Worm (Caenorhabditis elegans) whole organism, L1 larva: ENCODE measurements around the gene T21B10.4.

ENCODE experiments used
- C04F5.9 ChIP-seq: sonication (generic microtip); optimal IDR thresholded peaks from 2 replicates; lab custom pipeline; 2016; ENCODE audit warnings: missing genetic modification characterization, missing compliant biosample characterization
- alr-1 ChIP-seq: fragments of 200-800 bp; sonication (Bioruptor generic); optimal IDR thresholded peaks from 2 replicates; lab custom pipeline; 2018; ENCODE audit warnings: borderline replicate concordance, mild to moderate bottlenecking, missing genetic modification characterization, missing compliant biosample characterization
- blmp-1 ChIP-seq: fragments of 150-350 bp; optimal IDR thresholded peaks from 2 replicates; lab custom pipeline; 2014; ENCODE audit warnings: missing biosample characterization, missing genetic modification characterization
- ceh-63 ChIP-seq: fragments of 200-800 bp; sonication (Bioruptor generic); optimal IDR thresholded peaks from 2 replicates; lab custom pipeline; 2018; ENCODE audit warnings: mild to moderate bottlenecking, missing genetic modification characterization, missing compliant biosample characterization
- ceh-88 ChIP-seq: fragments of 200-800 bp; sonication (Bioruptor generic); IDR thresholded peaks from 2 replicates; pipeline ENCODE4 v1.3.6; 2022; ENCODE audit warnings: missing genetic modification characterization, missing compliant biosample characterization
- ces-1 ChIP-seq: fragments of 150-350 bp; optimal IDR thresholded peaks from 2 replicates; lab custom pipeline; 2014; ENCODE audit warnings: missing biosample characterization, missing genetic modification reagents, missing genetic modification characterization
- dpl-1 ChIP-seq, 3 experiments: fragments of 150-350 bp in 2 of 3; sonication (generic microtip) in 1 of 3; optimal IDR thresholded peaks; 2 replicates each; lab custom pipeline; 2014 to 2017; ENCODE audit warnings: missing biosample characterization in 3 of 3, missing genetic modification characterization in 3 of 3, missing genetic modification reagents in 3 of 3
- dsc-1 ChIP-seq: sonication (generic microtip); optimal IDR thresholded peaks from 2 replicates; lab custom pipeline; 2016; ENCODE audit warnings: mild to moderate bottlenecking, missing genetic modification characterization, missing compliant biosample characterization
- efl-1 ChIP-seq, 4 experiments: fragments of 150-350 bp; optimal IDR thresholded peaks in 3 of 4; peaks in 1 of 4; 1 replicate in 1 of 4; 2 replicates in 3 of 4; lab custom pipeline; 2014; ENCODE audit warnings: missing biosample characterization in 2 of 4, missing genetic modification characterization in 2 of 4, missing genetic modification reagents in 2 of 4
- elt-2 ChIP-seq: sonication (generic microtip); optimal IDR thresholded peaks from 2 replicates; lab custom pipeline; 2016; ENCODE audit warnings: missing genetic modification characterization, mild to moderate bottlenecking, inconsistent platforms, missing compliant biosample characterization, missing genetic modification reagents
- fkh-4 ChIP-seq: sonication (generic microtip); optimal IDR thresholded peaks from 2 replicates; lab custom pipeline; 2016; ENCODE audit warnings: missing compliant biosample characterization, missing genetic modification characterization, borderline replicate concordance
- fkh-8 ChIP-seq: sonication (generic microtip); optimal IDR thresholded peaks from 2 replicates; lab custom pipeline; 2016; ENCODE audit warnings: mild to moderate bottlenecking, missing genetic modification characterization, missing compliant biosample characterization
- fos-1 ChIP-seq: fragments of 150-350 bp; optimal IDR thresholded peaks from 2 replicates; lab custom pipeline; 2014; ENCODE audit warnings: missing biosample characterization, missing genetic modification characterization
- grh-1 ChIP-seq: fragments of 200-800 bp; sonication (Bioruptor generic); IDR thresholded peaks from 2 replicates; pipeline ENCODE4 v1.3.6; 2022; ENCODE audit warnings: missing genetic modification reagents, missing genetic modification characterization, missing compliant biosample characterization
- hlh-17 ChIP-seq: fragments of 200-800 bp; sonication (Bioruptor generic); optimal IDR thresholded peaks from 2 replicates; lab custom pipeline; 2018; ENCODE audit warnings: missing genetic modification characterization, mild to moderate bottlenecking, missing compliant biosample characterization, moderate library complexity, borderline replicate concordance
- irx-1 ChIP-seq: sonication (generic microtip); optimal IDR thresholded peaks from 2 replicates; lab custom pipeline; 2016; ENCODE audit warnings: missing genetic modification characterization, missing compliant biosample characterization
- lin-13 ChIP-seq: fragments of 150-350 bp; optimal IDR thresholded peaks from 2 replicates; lab custom pipeline; 2014; ENCODE audit warnings: missing biosample characterization, missing genetic modification reagents, missing genetic modification characterization
- lin-15B ChIP-seq: fragments of 150-350 bp; sonication (generic microtip); optimal IDR thresholded peaks from 3 replicates; lab custom pipeline; 2014; ENCODE audit warnings: missing biosample characterization, missing genetic modification characterization
- lin-35 ChIP-seq, 2 experiments: fragments of 150-350 bp; optimal IDR thresholded peaks; 2 replicates each; lab custom pipeline; 2014; ENCODE audit warnings: missing biosample characterization in 2 of 2, missing genetic modification characterization in 2 of 2, missing genetic modification reagents in 2 of 2
- lin-39 ChIP-seq: fragments of 150-350 bp; optimal IDR thresholded peaks from 2 replicates; lab custom pipeline; 2014; ENCODE audit warnings: missing biosample characterization, missing genetic modification reagents, missing genetic modification characterization
- lir-3 ChIP-seq: sonication (generic microtip); optimal IDR thresholded peaks from 2 replicates; lab custom pipeline; 2016; ENCODE audit warnings: mild to moderate bottlenecking, missing genetic modification characterization, moderate library complexity, missing compliant biosample characterization; ENCODE audit not compliant: poor library complexity
- lsy-2 ChIP-seq, 2 experiments: fragments of 150-350 bp; optimal IDR thresholded peaks; 2 replicates each; lab custom pipeline; 2014; ENCODE audit warnings: missing biosample characterization in 2 of 2, missing genetic modification characterization in 2 of 2
- mdl-1 ChIP-seq, 2 experiments: fragments of 150-350 bp; optimal IDR thresholded peaks; 2 replicates each; lab custom pipeline; 2014 to 2017; ENCODE audit warnings: missing biosample characterization in 2 of 2, missing genetic modification characterization in 2 of 2, inconsistent platforms in 1 of 2
- mep-1 ChIP-seq: fragments of 150-350 bp; optimal IDR thresholded peaks from 2 replicates; lab custom pipeline; 2014; ENCODE audit warnings: missing biosample characterization, missing genetic modification characterization
- nhr-20 ChIP-seq: sonication (generic microtip); optimal IDR thresholded peaks from 2 replicates; lab custom pipeline; 2016; ENCODE audit warnings: mild to moderate bottlenecking, missing genetic modification characterization, missing compliant biosample characterization
- nhr-237 ChIP-seq: fragments of 150-350 bp; optimal IDR thresholded peaks from 2 replicates; lab custom pipeline; 2014; ENCODE audit warnings: missing biosample characterization, missing genetic modification characterization
- nhr-28 ChIP-seq: fragments of 150-350 bp; optimal IDR thresholded peaks from 2 replicates; lab custom pipeline; 2014; ENCODE audit warnings: missing biosample characterization, missing genetic modification characterization
- nhr-71 ChIP-seq: sonication (generic microtip); optimal IDR thresholded peaks from 2 replicates; lab custom pipeline; 2016; ENCODE audit warnings: mild to moderate bottlenecking, missing genetic modification characterization, moderate library complexity, missing compliant biosample characterization
- nhr-90 ChIP-seq: sonication (generic microtip); optimal IDR thresholded peaks from 2 replicates; lab custom pipeline; 2016; ENCODE audit warnings: mild to moderate bottlenecking, missing genetic modification characterization, missing compliant biosample characterization; ENCODE audit not compliant: poor library complexity
- pag-3 ChIP-seq: sonication (generic microtip); optimal IDR thresholded peaks from 2 replicates; lab custom pipeline; 2017; ENCODE audit warnings: missing genetic modification characterization, mild to moderate bottlenecking, missing compliant biosample characterization, antibody characterized with exemption, borderline replicate concordance; ENCODE audit not compliant: insufficient read depth
- rnt-1 ChIP-seq: sonication (generic microtip); optimal IDR thresholded peaks from 2 replicates; lab custom pipeline; 2016; ENCODE audit warnings: mild to moderate bottlenecking, missing genetic modification characterization, moderate library complexity, missing compliant biosample characterization
- skn-1 ChIP-seq: fragments of 150-350 bp; optimal IDR thresholded peaks from 2 replicates; lab custom pipeline; 2014; ENCODE audit warnings: missing biosample characterization, missing genetic modification characterization
- snpc-4 ChIP-seq: fragments of 150-350 bp; optimal IDR thresholded peaks from 2 replicates; lab custom pipeline; 2014; ENCODE audit warnings: missing biosample characterization, missing genetic modification characterization
- snu-23 ChIP-seq: sonication (generic microtip); optimal IDR thresholded peaks from 2 replicates; lab custom pipeline; 2016; ENCODE audit warnings: missing genetic modification characterization, missing compliant biosample characterization
- sox-4 ChIP-seq: sonication (generic microtip); optimal IDR thresholded peaks from 2 replicates; lab custom pipeline; 2016; ENCODE audit warnings: missing genetic modification characterization, missing compliant biosample characterization
- sup-37 ChIP-seq: fragments of 200-800 bp; sonication (Bioruptor generic); optimal IDR thresholded peaks from 2 replicates; lab custom pipeline; 2018; ENCODE audit warnings: mild to moderate bottlenecking, missing genetic modification characterization, missing compliant biosample characterization
- swsn-7 ChIP-seq: sonication (generic microtip); optimal IDR thresholded peaks from 2 replicates; lab custom pipeline; 2016; ENCODE audit warnings: missing genetic modification characterization, missing compliant biosample characterization
- tlp-1 ChIP-seq: fragments of 150-350 bp; optimal IDR thresholded peaks from 2 replicates; lab custom pipeline; 2014; ENCODE audit warnings: missing biosample characterization, missing genetic modification characterization
- unc-30 ChIP-seq: sonication (generic microtip); optimal IDR thresholded peaks from 2 replicates; lab custom pipeline; 2017; ENCODE audit warnings: missing biosample characterization, missing genetic modification characterization
- vab-15 ChIP-seq: sonication (generic microtip); optimal IDR thresholded peaks from 2 replicates; lab custom pipeline; 2017; ENCODE audit warnings: missing genotype, mild to moderate bottlenecking, missing genetic modification characterization, missing compliant biosample characterization

The T21B10.4 gene

DNA sequence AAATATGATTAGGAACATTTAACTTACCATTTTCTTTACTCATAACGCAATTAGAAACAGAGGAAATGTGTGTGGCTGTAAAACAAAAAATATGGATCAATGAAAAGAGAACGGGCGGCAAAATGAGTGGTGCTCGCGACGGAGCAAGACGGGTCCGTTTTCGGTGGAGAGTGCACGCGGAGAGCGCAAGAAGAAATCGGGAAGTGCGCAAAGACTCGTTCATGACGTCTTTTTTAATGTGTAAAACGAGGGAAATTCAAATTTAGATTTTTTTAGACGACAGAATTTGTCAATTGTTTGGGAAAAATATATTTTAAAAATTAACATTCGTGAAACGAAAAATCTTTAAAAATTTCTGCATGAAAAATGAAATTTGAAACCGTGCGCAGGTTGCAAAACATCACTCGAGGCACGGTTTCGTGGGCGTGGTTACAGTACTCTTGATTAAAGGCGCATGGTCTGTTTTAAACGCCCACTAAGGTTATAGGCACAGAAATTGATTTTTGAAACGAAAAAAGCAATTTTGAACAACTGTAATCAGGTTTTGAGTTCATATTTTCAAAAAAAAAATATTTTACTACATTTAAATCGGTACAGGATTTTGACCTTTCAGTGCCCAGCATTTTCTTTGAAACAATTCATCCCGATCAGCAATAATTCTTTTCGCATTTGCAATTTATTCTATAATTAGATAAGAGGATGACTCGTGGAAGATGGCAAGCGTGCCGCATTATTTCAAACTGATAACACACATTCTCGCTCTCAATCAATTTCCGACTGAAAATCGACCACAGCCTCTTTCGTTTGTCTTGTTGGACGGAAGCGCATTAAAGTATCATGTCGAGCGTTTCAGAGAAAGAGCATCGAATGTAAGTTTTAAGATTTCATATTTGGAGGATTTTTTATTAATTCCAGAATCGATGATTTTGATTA lies 28.8 kb downstream of the T21B10.4 start, which contains the start of the genes szy-20 and C18E9.5 (continued):
- peak; percentile 78 for TF ChIP-seq snpc-4
- no peak for TF ChIP-seq pag-3
- TF ChIP-seq ces-1 (GFP tag; lab: Kevin White, UChicago), result no peak
- TF ChIP-seq lin-15B, result peak; percentile 72
- TF ChIP-seq tlp-1 (tag; lab: Kevin White, UChicago), result no peak
- peak in 1 of 2 experiments; percentile 65 for TF ChIP-seq mdl-1 (tag; optimal IDR thresholded peaks at IDR 0.05; lab: Kevin White, UChicago)
- TF ChIP-seq fkh-4 (tag; lab: Kevin White, UChicago), result peak; percentile 60
- no peak for TF ChIP-seq hlh-17 (GFP tag; lab: Kevin White, UChicago)
- peak; percentile 80 for TF ChIP-seq fkh-8 (tag; lab: Kevin White, UChicago)
- peak; percentile 16 for TF ChIP-seq nhr-237
- peak; percentile 63 for TF ChIP-seq grh-1 (GFP tag; lab: Robert Waterston, UW)
- TF ChIP-seq rnt-1, result peak; percentile 91
- TF ChIP-seq sox-4 (tag; lab: Kevin White, UChicago), result peak; percentile 22
- no peak for TF ChIP-seq unc-30 (tag; lab: Kevin White, UChicago)
- TF ChIP-seq ceh-63 (GFP tag; lab: Kevin White, UChicago), result no peak
- TF ChIP-seq sup-37 (GFP tag; lab: Kevin White, UChicago), result peak; percentile 62
- TF ChIP-seq nhr-28 (tag; lab: Kevin White, UChicago), result no peak
- TF ChIP-seq nhr-71 (tag; lab: Kevin White, UChicago), result peak; percentile 93
- TF ChIP-seq snu-23 (GFP tag; lab: Kevin White, UChicago), result peak; percentile 89
- TF ChIP-seq nhr-20, result peak; percentile 87
- peak; percentile 74 for TF ChIP-seq fos-1 (tag; lab: Kevin White, UChicago)
- no peak for TF ChIP-seq vab-15 (tag; lab: Kevin White, UChicago)
- TF ChIP-seq C04F5.9, result peak; percentile 75
- peak; percentile 77 for TF ChIP-seq ceh-88 (GFP tag; lab: Robert Waterston, UW)
- TF ChIP-seq skn-1 (tag; lab: Kevin White, UChicago), result peak; percentile 47
- peak; percentile 58 for TF ChIP-seq elt-2 (tag; lab: Kevin White, UChicago)
- TF ChIP-seq swsn-7 (tag; lab: Kevin White, UChicago), result peak; percentile 90
- TF ChIP-seq lin-39 (tag; lab: Kevin White, UChicago), result peak; percentile 90
- TF ChIP-seq dsc-1, result peak; percentile 92
- TF ChIP-seq lin-13 (GFP tag; lab: Kevin White, UChicago), result peak; percentile 82
- peak; percentile 80 for TF ChIP-seq nhr-90 (tag; lab: Kevin White, UChicago)
- TF ChIP-seq lin-35 (GFP tag; optimal IDR thresholded peaks at IDR 0.05; lab: Kevin White, UChicago), result peak; percentile 98
- peak; percentile 36 for TF ChIP-seq lir-3 (tag; lab: Kevin White, UChicago)

DNA sequence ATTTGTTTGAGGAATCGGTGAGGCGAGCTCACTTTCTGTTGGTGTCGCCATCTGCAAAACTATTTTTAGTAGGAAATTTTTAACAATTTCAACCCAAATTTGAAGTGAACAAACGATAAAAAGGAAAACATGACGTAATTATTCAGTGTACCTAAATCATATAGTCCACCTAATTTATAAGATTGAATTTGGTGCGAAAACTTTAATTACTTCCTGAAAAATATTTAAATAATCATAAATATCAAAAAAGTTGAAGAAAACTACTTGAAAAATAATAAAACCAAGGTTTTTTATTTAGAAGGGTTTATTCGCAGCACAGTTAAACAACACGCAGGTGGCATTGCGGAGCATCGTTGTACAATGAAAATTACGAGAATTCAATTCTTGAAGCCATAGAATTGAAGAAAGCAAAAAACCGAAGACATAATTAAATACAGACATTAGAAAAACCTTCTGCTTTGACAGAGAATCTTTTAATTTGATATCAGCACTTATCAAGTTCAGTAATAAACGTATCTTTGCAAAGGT lies 32.9 kb downstream of the T21B10.4 start, which contains the start of gene tomm-40:
Gene tomm-40 (minus strand): TSS at position 51 of the 528 bp plus-strand sequence.
- peak; percentile 12 for TF ChIP-seq blmp-1 (tag; lab: Kevin White, UChicago)
- peak; percentile 40 for TF ChIP-seq mep-1 (tag; lab: Kevin White, UChicago)
- peak; percentile 3 for TF ChIP-seq nhr-20
- peak in 1 of 2 experiments; percentile 55 for TF ChIP-seq lin-35 (GFP tag; optimal IDR thresholded peaks at IDR 0.05; lab: Kevin White, UChicago)
- TF ChIP-seq irx-1 (tag; lab: Kevin White, UChicago), result no peak
- no peak for TF ChIP-seq mdl-1 (tag; optimal IDR thresholded peaks at IDR 0.05; lab: Kevin White, UChicago)
- TF ChIP-seq skn-1 (tag; lab: Kevin White, UChicago), result peak; percentile 5
- TF ChIP-seq nhr-71 (tag; lab: Kevin White, UChicago), result peak; percentile 31
- TF ChIP-seq dpl-1 (GFP tag; optimal IDR thresholded peaks at IDR 0.05; lab: Kevin White, UChicago), result peak; percentile 27 to 59 (median 48)
- peak; percentile 13 for TF ChIP-seq swsn-7 (tag; lab: Kevin White, UChicago)
- TF ChIP-seq efl-1 (optimal IDR thresholded peaks at IDR 0.05; lab: Kevin White, UChicago), result peak; percentile 49 to 51
- TF ChIP-seq efl-1 (GFP tag; optimal IDR thresholded peaks at IDR 0.05 in 1 of 2; lab: Kevin White, UChicago), result peak; percentile 55 to 93
- TF ChIP-seq lsy-2 (tag; optimal IDR thresholded peaks at IDR 0.05; lab: Kevin White, UChicago), result peak; percentile 34 to 51
- no peak for TF ChIP-seq alr-1
- TF ChIP-seq dsc-1, result no peak
- TF ChIP-seq, all 84 proteins: peak for 10
